Worm (Caenorhabditis elegans) whole organism, L3 larva: ENCODE measurements around the gene Y54G2A.49.

ENCODE experiments used
- ama-1 ChIP-seq: fragments of 150-350 bp; optimal IDR thresholded peaks from 2 replicates; lab custom pipeline; 2018
- egl-27 ChIP-seq: sonication (generic microtip); optimal IDR thresholded peaks from 4 replicates; lab custom pipeline; 2017; ENCODE audit warnings: missing biosample characterization, missing genetic modification reagents, missing genetic modification characterization
- fkh-10 ChIP-seq: sonication (generic microtip); optimal IDR thresholded peaks from 2 replicates; lab custom pipeline; 2017; ENCODE audit warnings: missing biosample characterization, missing genetic modification reagents, missing genetic modification characterization
- fkh-2 ChIP-seq: fragments of 150-350 bp; optimal IDR thresholded peaks from 2 replicates; lab custom pipeline; 2014; ENCODE audit warnings: missing biosample characterization, missing genetic modification reagents, missing genetic modification characterization
- hmg-11 ChIP-seq: sonication (generic microtip); optimal IDR thresholded peaks from 2 replicates; lab custom pipeline; 2016; ENCODE audit warnings: missing genetic modification characterization, missing compliant biosample characterization
- lin-15B ChIP-seq: fragments of 150-350 bp; optimal IDR thresholded peaks from 2 replicates; lab custom pipeline; 2014; ENCODE audit warnings: missing biosample characterization, missing genetic modification characterization
- nhr-11 ChIP-seq: fragments of 150-350 bp; optimal IDR thresholded peaks from 2 replicates; lab custom pipeline; 2014; ENCODE audit warnings: missing biosample characterization, missing genetic modification characterization
- skn-1 ChIP-seq: fragments of 150-350 bp; optimal IDR thresholded peaks from 2 replicates; lab custom pipeline; 2014; ENCODE audit warnings: missing biosample characterization, missing genetic modification characterization
- snpc-4 ChIP-seq: fragments of 150-350 bp; optimal IDR thresholded peaks from 2 replicates; lab custom pipeline; 2014; ENCODE audit warnings: missing biosample characterization, missing genetic modification characterization
- unc-62 ChIP-seq: fragments of 150-350 bp; sonication (generic microtip); optimal IDR thresholded peaks from 4 replicates; lab custom pipeline; 2014; ENCODE audit warnings: missing biosample characterization, missing genetic modification reagents, missing genetic modification characterization

DNA sequence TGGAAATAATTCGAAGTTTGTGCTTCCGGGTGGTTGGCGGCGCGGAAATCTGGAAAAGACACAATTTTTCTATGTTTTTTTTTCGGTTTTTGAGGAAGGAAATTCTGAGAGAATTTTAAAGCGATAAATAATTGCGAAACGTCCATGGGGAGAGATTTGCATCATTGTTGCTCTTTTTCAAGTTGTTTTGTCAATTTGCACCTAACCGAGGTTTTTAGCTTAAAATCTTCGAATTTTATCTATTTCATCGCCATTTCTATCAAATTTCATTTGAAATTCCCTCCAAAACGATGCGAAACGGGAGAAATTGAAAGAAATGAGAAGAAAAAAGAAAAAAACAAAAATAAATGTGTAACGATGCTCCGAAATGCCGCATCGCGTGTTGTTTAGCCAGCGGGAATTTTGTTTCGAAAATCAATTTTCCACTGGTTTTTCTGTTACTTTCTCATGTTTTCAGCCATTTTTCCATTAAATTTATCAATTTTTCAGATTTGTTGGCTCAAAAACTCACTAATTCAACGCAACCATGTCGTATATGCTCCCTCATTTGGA is 37.4 kb upstream of the Y54G2A.49 start, which contains the start of the genes nprt-1 and dib-1:
- no peak for TF ChIP-seq fkh-2 (tag; lab: Kevin White, UChicago)
- peak; percentile 74 for TF ChIP-seq lin-15B (tag; lab: Kevin White, UChicago)
- peak; percentile 59 for TF ChIP-seq hmg-11
- TF ChIP-seq egl-27 (tag; lab: Kevin White, UChicago): no peak
- peak; percentile 13 for TF ChIP-seq fkh-10 (GFP tag; lab: Kevin White, UChicago)
- no peak for TF ChIP-seq nhr-11 (tag; lab: Kevin White, UChicago)
- TF ChIP-seq skn-1 (tag; lab: Kevin White, UChicago): no peak
- no peak for TF ChIP-seq snpc-4 (tag; lab: Kevin White, UChicago)
- no peak for TF ChIP-seq ama-1 (lab: Kevin White, UChicago)
- no peak for TF ChIP-seq unc-62 (GFP tag; lab: Kevin White, UChicago)
